Fruit fly (Drosophila melanogaster) whole organism, prepupa: ENCODE data around the gene Bub1.

Source experiments
- CG31627 ChIP-seq: fragments of 200-800 bp; sonication (Bioruptor generic); optimal IDR thresholded peaks from 3 replicates; lab custom pipeline; 2016; ENCODE audit warnings: missing biosample characterization, missing genetic modification characterization
- CG8319 ChIP-seq: fragments of 200-800 bp; sonication (Bioruptor generic); optimal IDR thresholded peaks from 3 replicates; lab custom pipeline; 2016; ENCODE audit warnings: missing biosample characterization, missing genetic modification characterization
- Gug ChIP-seq: fragments of 200-800 bp; sonication (Bioruptor generic); IDR thresholded peaks from 2 replicates; pipeline ENCODE4 v1.3.6; 2022; ENCODE audit warnings: missing biosample characterization, missing genetic modification characterization
- Hr38 ChIP-seq: sonication (Bioruptor generic); optimal IDR thresholded peaks from 2 replicates; lab custom pipeline; 2016; ENCODE audit warnings: missing biosample characterization, missing genetic modification characterization
- Hr39 ChIP-seq: fragments of 200-800 bp; sonication (Bioruptor generic); optimal IDR thresholded peaks from 2 replicates; lab custom pipeline; 2016; ENCODE audit warnings: missing biosample characterization, missing genetic modification characterization
- OdsH ChIP-seq: fragments of 200-800 bp; sonication (Bioruptor generic); optimal IDR thresholded peaks from 3 replicates; lab custom pipeline; 2016; ENCODE audit warnings: missing biosample characterization, missing genetic modification characterization
- esn ChIP-seq: fragments of 200-800 bp; sonication (Bioruptor generic); optimal IDR thresholded peaks from 2 replicates; lab custom pipeline; 2016; ENCODE audit warnings: missing biosample characterization, mild to moderate bottlenecking, missing genetic modification characterization, moderate library complexity
- lz ChIP-seq: fragments of 200-800 bp; sonication (Bioruptor generic); optimal IDR thresholded peaks from 3 replicates; lab custom pipeline; 2016; ENCODE audit warnings: missing biosample characterization, missing genetic modification characterization

DNA sequence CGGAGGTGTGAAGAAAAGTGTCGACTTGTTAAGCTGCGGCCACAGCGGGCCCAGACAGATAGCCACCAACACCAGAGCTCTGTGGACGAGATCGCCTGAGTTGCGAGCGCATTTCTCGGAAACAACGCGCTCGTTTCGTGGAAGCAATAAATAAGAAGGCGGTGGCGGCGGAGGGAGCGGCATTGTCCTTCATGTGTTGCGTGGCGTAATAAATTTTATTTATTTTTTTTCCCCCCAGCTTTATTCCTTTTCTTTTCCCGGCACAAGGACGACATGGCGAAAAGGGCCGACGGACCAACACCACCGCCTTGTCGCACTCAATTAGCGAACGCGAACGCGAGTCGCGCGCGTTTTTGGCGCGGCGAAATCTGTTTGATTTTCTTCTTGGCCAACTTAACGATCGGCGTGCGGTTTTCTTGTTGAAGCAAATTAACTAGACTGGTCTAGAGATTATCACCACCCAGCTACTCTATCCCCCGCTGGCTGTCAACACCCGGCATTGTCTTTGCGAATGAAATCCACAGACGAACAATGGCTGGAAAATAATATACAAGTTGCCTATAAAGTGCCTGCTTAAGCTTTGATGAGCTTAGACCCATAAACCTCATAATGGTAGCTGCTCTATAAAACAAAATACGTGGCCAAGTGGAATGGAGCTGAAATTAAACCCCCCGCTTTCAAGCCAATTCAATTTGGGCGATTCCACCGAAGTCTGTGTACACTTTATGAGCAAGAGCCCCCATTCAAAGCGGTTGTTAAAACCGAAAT is 19.4 kb upstream of the Bub1 start:
- TF ChIP-seq esn (GFP tag; lab: Kevin White, UChicago) = no peak
- TF ChIP-seq Hr38 = no peak
- no peak for TF ChIP-seq Hr39 (GFP tag; lab: Kevin White, UChicago)
- TF ChIP-seq Gug (GFP tag; lab: Robert Waterston, UW) = no peak
- TF ChIP-seq lz (GFP tag; lab: Kevin White, UChicago) = no peak
- no peak for TF ChIP-seq CG31627
- no peak for TF ChIP-seq OdsH
- TF ChIP-seq CG8319 = no peak
